Fruit fly (Drosophila melanogaster) whole organism, prepupa: Measurements from ENCODE around the gene RhoGEF4.

Source experiments
- CG11902 ChIP-seq: fragments of 200-800 bp; sonication (Bioruptor generic); optimal IDR thresholded peaks from 3 replicates; lab custom pipeline; 2016; ENCODE audit warnings: missing biosample characterization, missing genetic modification characterization
- CG1621 ChIP-seq: fragments of 200-800 bp; sonication (Bioruptor generic); optimal IDR thresholded peaks from 3 replicates; lab custom pipeline; 2018; ENCODE audit warnings: missing biosample characterization, mild to moderate bottlenecking, missing genetic modification characterization
- CG34406 ChIP-seq: fragments of 200-800 bp; sonication (Bioruptor generic); optimal IDR thresholded peaks from 3 replicates; lab custom pipeline; 2016; ENCODE audit warnings: missing biosample characterization, missing genetic modification characterization
- CG3919 ChIP-seq: fragments of 200-800 bp; sonication (Bioruptor generic); optimal IDR thresholded peaks from 3 replicates; lab custom pipeline; 2016; ENCODE audit warnings: missing biosample characterization, missing genetic modification characterization
- CG8632 ChIP-seq: fragments of 200-800 bp; sonication (Bioruptor generic); optimal IDR thresholded peaks from 3 replicates; lab custom pipeline; 2016; ENCODE audit warnings: missing biosample characterization, missing genetic modification characterization
- Eip78C ChIP-seq: fragments of 200-800 bp; sonication (Bioruptor generic); peaks from one replicate; lab custom pipeline; 2016; ENCODE audit warnings: missing biosample characterization, missing genetic modification characterization
- Ets96B ChIP-seq: fragments of 200-800 bp; optimal IDR thresholded peaks from 2 replicates; lab custom pipeline; 2019; ENCODE audit warnings: missing biosample characterization, mild to moderate bottlenecking, missing genetic modification characterization, moderate library complexity
- Hr39 ChIP-seq: fragments of 200-800 bp; sonication (Bioruptor generic); optimal IDR thresholded peaks from 2 replicates; lab custom pipeline; 2016; ENCODE audit warnings: missing biosample characterization, missing genetic modification characterization
- OdsH ChIP-seq: fragments of 200-800 bp; sonication (Bioruptor generic); optimal IDR thresholded peaks from 3 replicates; lab custom pipeline; 2016; ENCODE audit warnings: missing biosample characterization, missing genetic modification characterization
- Smox ChIP-seq: fragments of 200-800 bp; sonication (Bioruptor generic); optimal IDR thresholded peaks from 3 replicates; lab custom pipeline; 2016; ENCODE audit warnings: missing biosample characterization, missing genetic modification characterization
- acj6 ChIP-seq: fragments of 200-800 bp; sonication (Bioruptor generic); optimal IDR thresholded peaks from 3 replicates; lab custom pipeline; 2016; ENCODE audit warnings: missing biosample characterization, missing genetic modification characterization

dm6 chr3L:7319768-7320167, 3.4 kb downstream of the RhoGEF4 start, which contains the start of gene CG8607:
- no peak for TF ChIP-seq CG1621 (tag; lab: Kevin White, UChicago)
- no peak for TF ChIP-seq acj6 (GFP tag; lab: Kevin White, UChicago)
- no peak for TF ChIP-seq OdsH (GFP tag; lab: Kevin White, UChicago)
- TF ChIP-seq Ets96B, result no peak
- no peak for TF ChIP-seq CG11902 (GFP tag; lab: Kevin White, UChicago)
- no peak for TF ChIP-seq Eip78C (GFP tag; lab: Kevin White, UChicago)
- no peak for TF ChIP-seq CG3919 (GFP tag; lab: Kevin White, UChicago)
- TF ChIP-seq CG8632 (GFP tag; lab: Kevin White, UChicago), result no peak
- TF ChIP-seq Smox (GFP tag; lab: Kevin White, UChicago), result no peak
- no peak for TF ChIP-seq Hr39 (GFP tag; lab: Kevin White, UChicago)
- TF ChIP-seq CG34406 (GFP tag; lab: Kevin White, UChicago), result no peak
